Worm (Caenorhabditis elegans) whole organism, L4 larva: Measurements from ENCODE around the gene F42A6.2.

Experiments
- F10B5.3 ChIP-seq: sonication (generic microtip); optimal IDR thresholded peaks from 2 replicates; lab custom pipeline; 2016; ENCODE audit warnings: mild to moderate bottlenecking, missing genetic modification characterization, missing compliant biosample characterization
- F37D6.2 ChIP-seq: sonication (generic microtip); optimal IDR thresholded peaks from 2 replicates; lab custom pipeline; 2016; ENCODE audit warnings: mild to moderate bottlenecking, missing genetic modification characterization, missing compliant biosample characterization
- F44E2.7 ChIP-seq: fragments of 200-800 bp; sonication (Bioruptor generic); IDR thresholded peaks from 2 replicates; pipeline ENCODE4 v2.1.2; 2022; ENCODE audit warnings: missing genetic modification characterization, missing compliant biosample characterization
- R02D3.7 ChIP-seq: fragments of 150-350 bp; sonication (generic microtip); optimal IDR thresholded peaks from 3 replicates; lab custom pipeline; 2014; ENCODE audit warnings: missing biosample characterization, missing genetic modification characterization
- T20F7.1 ChIP-seq: fragments of 200-800 bp; sonication (Bioruptor generic); optimal IDR thresholded peaks from 2 replicates; lab custom pipeline; 2018; ENCODE audit warnings: mild to moderate bottlenecking, missing genetic modification characterization, missing compliant biosample characterization
- Y105C5A.15 ChIP-seq: fragments of 200-800 bp; sonication (Bioruptor generic); IDR thresholded peaks from 2 replicates; pipeline ENCODE4 v1.3.6; 2022; ENCODE audit warnings: missing genetic modification characterization, missing compliant biosample characterization
- Y48G9A.11 ChIP-seq: fragments of 200-800 bp; sonication (Bioruptor generic); IDR thresholded peaks from 2 replicates; pipeline ENCODE4 v1.3.6; 2022; ENCODE audit warnings: missing genetic modification reagents, missing genetic modification characterization, missing compliant biosample characterization
- Y5F2A.4 ChIP-seq: fragments of 200-800 bp; sonication (Bioruptor generic); optimal IDR thresholded peaks from 2 replicates; lab custom pipeline; 2018; ENCODE audit warnings: mild to moderate bottlenecking, missing genetic modification characterization, missing compliant biosample characterization
- ZK546.5 ChIP-seq, 2 experiments: sonication (generic microtip); optimal IDR thresholded peaks; 2 replicates each; lab custom pipeline; 2017; ENCODE audit warnings: missing biosample characterization in 2 of 2, missing genetic modification characterization in 2 of 2
- ceh-20 ChIP-seq: fragments of 200-800 bp; sonication (Bioruptor generic); IDR thresholded peaks from 2 replicates; pipeline ENCODE4 v1.3.6; 2022; ENCODE audit warnings: missing genetic modification reagents, missing genetic modification characterization, missing compliant biosample characterization
- ceh-28 ChIP-seq: fragments of 150-350 bp; optimal IDR thresholded peaks from 2 replicates; lab custom pipeline; 2014; ENCODE audit warnings: missing biosample characterization, missing genetic modification reagents, missing genetic modification characterization
- ceh-62 ChIP-seq: sonication (generic microtip); optimal IDR thresholded peaks from 2 replicates; lab custom pipeline; 2017; ENCODE audit warnings: missing biosample characterization, missing genetic modification characterization
- ceh-82 ChIP-seq: sonication (generic microtip); optimal IDR thresholded peaks from 2 replicates; lab custom pipeline; 2017; ENCODE audit warnings: missing biosample characterization, missing genetic modification characterization
- ctbp-1 ChIP-seq: fragments of 200-800 bp; sonication (Bioruptor generic); IDR thresholded peaks from 2 replicates; pipeline ENCODE4 v1.3.6; 2022; ENCODE audit warnings: missing genetic modification reagents, missing genetic modification characterization, missing compliant biosample characterization
- daf-12 ChIP-seq: fragments of 150-350 bp; optimal IDR thresholded peaks from 2 replicates; lab custom pipeline; 2014; ENCODE audit warnings: missing biosample characterization, missing genetic modification reagents, missing genetic modification characterization
- daf-19 ChIP-seq: fragments of 200-800 bp; sonication (Bioruptor generic); conservative IDR thresholded peaks from 2 replicates; pipeline ENCODE4 v1.3.6; 2022; ENCODE audit warnings: missing genetic modification characterization, missing compliant biosample characterization
- dmd-9 ChIP-seq: fragments of 200-800 bp; sonication (Bioruptor generic); IDR thresholded peaks from 2 replicates; pipeline ENCODE4 v1.3.6; 2022; ENCODE audit warnings: missing genetic modification reagents, missing genetic modification characterization, missing compliant biosample characterization
- dpl-1 ChIP-seq: fragments of 150-350 bp; optimal IDR thresholded peaks from 2 replicates; lab custom pipeline; 2014; ENCODE audit warnings: missing biosample characterization, missing genetic modification reagents, missing genetic modification characterization
- duxl-1 ChIP-seq: sonication (generic microtip); optimal IDR thresholded peaks from 2 replicates; lab custom pipeline; 2016; ENCODE audit warnings: mild to moderate bottlenecking, missing genetic modification characterization, moderate library complexity, missing compliant biosample characterization; ENCODE audit not compliant: poor library complexity
- dve-1 ChIP-seq: sonication (generic microtip); optimal IDR thresholded peaks from 2 replicates; lab custom pipeline; 2017; ENCODE audit warnings: antibody characterized with exemption, mild to moderate bottlenecking, missing genetic modification characterization, missing compliant biosample characterization; ENCODE audit not compliant: insufficient read depth
- egl-27 ChIP-seq: sonication (generic microtip); optimal IDR thresholded peaks from 3 replicates; lab custom pipeline; 2017; ENCODE audit warnings: missing biosample characterization, missing genetic modification reagents, missing genetic modification characterization
- fos-1 ChIP-seq: fragments of 150-350 bp; optimal IDR thresholded peaks from 2 replicates; lab custom pipeline; 2014; ENCODE audit warnings: missing biosample characterization, missing genetic modification characterization
- hlh-11 ChIP-seq: fragments of 200-800 bp; sonication (Bioruptor generic); optimal IDR thresholded peaks from 2 replicates; lab custom pipeline; 2018; ENCODE audit warnings: mild to moderate bottlenecking, missing genetic modification characterization, missing compliant biosample characterization
- hlh-30 ChIP-seq: sonication (generic microtip); optimal IDR thresholded peaks from 2 replicates; lab custom pipeline; 2017; ENCODE audit warnings: antibody characterized with exemption, mild to moderate bottlenecking, missing genetic modification characterization, missing compliant biosample characterization; ENCODE audit not compliant: insufficient read depth
- hmg-1.1 ChIP-seq: fragments of 200-800 bp; sonication (Bioruptor generic); IDR thresholded peaks from 2 replicates; pipeline ENCODE4 v1.3.6; 2022; ENCODE audit warnings: missing genetic modification reagents, missing genetic modification characterization, missing compliant biosample characterization
- jun-1 ChIP-seq: fragments of 150-350 bp; optimal IDR thresholded peaks from 2 replicates; lab custom pipeline; 2014; ENCODE audit warnings: missing biosample characterization, missing genetic modification reagents, missing genetic modification characterization
- lin-13 ChIP-seq: fragments of 150-350 bp; optimal IDR thresholded peaks from 2 replicates; lab custom pipeline; 2014; ENCODE audit warnings: missing biosample characterization, missing genetic modification reagents, missing genetic modification characterization
- lin-38 ChIP-seq: fragments of 200-800 bp; sonication (Bioruptor generic); IDR thresholded peaks from 2 replicates; pipeline ENCODE4 v1.3.6; 2022; ENCODE audit warnings: missing genetic modification reagents, missing genetic modification characterization, missing compliant biosample characterization
- lin-39 ChIP-seq: fragments of 150-350 bp; optimal IDR thresholded peaks from 2 replicates; lab custom pipeline; 2014; ENCODE audit warnings: missing biosample characterization, missing genetic modification reagents, missing genetic modification characterization
- lir-3 ChIP-seq: sonication (generic microtip); optimal IDR thresholded peaks from 2 replicates; lab custom pipeline; 2016; ENCODE audit warnings: mild to moderate bottlenecking, missing genetic modification characterization, missing compliant biosample characterization
- lsy-2 ChIP-seq, 2 experiments: fragments of 150-350 bp in 1 of 2; sonication (generic microtip) in 1 of 2; optimal IDR thresholded peaks; 2 replicates each; lab custom pipeline; 2014 to 2017; ENCODE audit warnings: missing biosample characterization in 2 of 2, missing genetic modification characterization in 2 of 2
- mxl-2 ChIP-seq: fragments of 200-800 bp; sonication (Bioruptor generic); conservative IDR thresholded peaks from 2 replicates; pipeline ENCODE4 v1.3.6; 2022; ENCODE audit warnings: missing genetic modification reagents, missing genetic modification characterization, missing compliant biosample characterization
- mxl-3 ChIP-seq: fragments of 200-800 bp; sonication (Bioruptor generic); optimal IDR thresholded peaks from 2 replicates; lab custom pipeline; 2018; ENCODE audit warnings: mild to moderate bottlenecking, missing genetic modification characterization, missing compliant biosample characterization
- nhr-25 ChIP-seq: sonication (generic microtip); optimal IDR thresholded peaks from 2 replicates; lab custom pipeline; 2017; ENCODE audit warnings: missing genetic modification characterization, mild to moderate bottlenecking, missing compliant biosample characterization, antibody characterized with exemption, moderate library complexity, borderline replicate concordance; ENCODE audit not compliant: insufficient read depth
- nhr-42 ChIP-seq: fragments of 200-800 bp; sonication (Bioruptor generic); IDR thresholded peaks from 2 replicates; pipeline ENCODE4 v1.3.6; 2022; ENCODE audit warnings: missing genetic modification characterization, missing compliant biosample characterization
- nhr-6 ChIP-seq: fragments of 150-350 bp; optimal IDR thresholded peaks from 2 replicates; lab custom pipeline; 2014; ENCODE audit warnings: missing biosample characterization, missing genetic modification characterization
- nhr-76 ChIP-seq: fragments of 150-350 bp; optimal IDR thresholded peaks from 2 replicates; lab custom pipeline; 2014; ENCODE audit warnings: missing biosample characterization, missing genetic modification characterization
- nhr-77 ChIP-seq: fragments of 150-350 bp; optimal IDR thresholded peaks from 2 replicates; lab custom pipeline; 2014; ENCODE audit warnings: missing biosample characterization, missing genetic modification characterization
- php-3 ChIP-seq: fragments of 200-800 bp; sonication (Bioruptor generic); IDR thresholded peaks from 2 replicates; pipeline ENCODE4 v1.3.6; 2022; ENCODE audit warnings: missing genetic modification reagents, missing genetic modification characterization, missing compliant biosample characterization
- pqm-1 ChIP-seq: sonication (generic microtip); optimal IDR thresholded peaks from 2 replicates; lab custom pipeline; 2017; ENCODE audit warnings: missing biosample characterization, missing genetic modification characterization
- saeg-2 ChIP-seq: fragments of 200-800 bp; sonication (Bioruptor generic); IDR thresholded peaks from 2 replicates; pipeline ENCODE4 v1.3.6; 2022; ENCODE audit warnings: missing genetic modification reagents, missing genetic modification characterization, missing compliant biosample characterization
- sdz-12 ChIP-seq: fragments of 200-800 bp; sonication (Bioruptor generic); optimal IDR thresholded peaks from 2 replicates; lab custom pipeline; 2018; ENCODE audit warnings: mild to moderate bottlenecking, missing genetic modification characterization, missing compliant biosample characterization
- set-16 ChIP-seq: fragments of 200-800 bp; sonication (Bioruptor generic); IDR thresholded peaks from 2 replicates; pipeline ENCODE4 v1.3.6; 2022; ENCODE audit warnings: missing genetic modification reagents, missing genetic modification characterization, missing compliant biosample characterization
- spr-3 ChIP-seq: fragments of 200-800 bp; sonication (Bioruptor generic); optimal IDR thresholded peaks from 2 replicates; lab custom pipeline; 2018; ENCODE audit warnings: mild to moderate bottlenecking, missing genetic modification characterization, missing compliant biosample characterization
- tra-1 ChIP-seq: fragments of 200-800 bp; sonication (Bioruptor generic); IDR thresholded peaks from 2 replicates; pipeline ENCODE4 v1.3.6; 2022; ENCODE audit warnings: missing genetic modification reagents, missing genetic modification characterization, missing compliant biosample characterization
- unc-130 ChIP-seq: sonication (generic microtip); optimal IDR thresholded peaks from 2 replicates; lab custom pipeline; 2016; ENCODE audit warnings: missing genetic modification reagents, missing genetic modification characterization, missing compliant biosample characterization
- vab-7 ChIP-seq: fragments of 200-800 bp; sonication (Bioruptor generic); IDR thresholded peaks from 2 replicates; pipeline ENCODE4 v1.3.6; 2022; ENCODE audit warnings: missing genetic modification reagents, missing genetic modification characterization, missing compliant biosample characterization
- zag-1 ChIP-seq: fragments of 150-350 bp; optimal IDR thresholded peaks from 2 replicates; lab custom pipeline; 2014; ENCODE audit warnings: missing biosample characterization, missing genetic modification characterization
- zfp-3 ChIP-seq: fragments of 200-800 bp; sonication (Bioruptor generic); conservative IDR thresholded peaks from 2 replicates; pipeline ENCODE4 v1.3.6; 2022; ENCODE audit warnings: missing genetic modification reagents, missing genetic modification characterization, missing compliant biosample characterization
- zip-11 ChIP-seq: fragments of 200-800 bp; sonication (Bioruptor generic); IDR thresholded peaks from 2 replicates; pipeline ENCODE4 v1.3.6; 2022; ENCODE audit warnings: missing genetic modification characterization, missing compliant biosample characterization
- zip-2 ChIP-seq: fragments of 150-350 bp; optimal IDR thresholded peaks from 2 replicates; lab custom pipeline; 2014; ENCODE audit warnings: missing biosample characterization, missing genetic modification characterization
- ztf-7 ChIP-seq: fragments of 150-350 bp; optimal IDR thresholded peaks from 2 replicates; lab custom pipeline; 2014; ENCODE audit warnings: missing biosample characterization, missing genetic modification characterization

Gene F42A6.2

DNA sequence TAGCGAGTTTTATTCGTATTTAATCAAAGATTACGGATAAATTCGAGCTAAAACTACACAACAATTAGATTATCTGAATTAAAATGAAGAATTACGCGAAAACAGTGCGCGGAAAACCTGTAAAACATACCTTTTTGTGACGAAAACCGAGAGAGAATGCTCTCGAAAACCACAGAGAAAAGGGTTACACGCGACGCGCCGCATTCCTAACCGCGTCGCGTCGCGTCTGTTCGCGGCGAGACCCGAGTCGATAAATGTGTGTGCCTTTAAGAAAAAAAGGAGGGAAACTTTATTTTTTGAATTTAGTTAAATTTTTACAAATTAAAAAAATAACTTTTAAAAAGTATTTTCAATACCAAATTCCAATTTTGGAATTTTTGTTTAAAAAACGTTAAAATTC, 2.6 kb upstream of the F42A6.2 start, which contains the start of gene hrpa-1 (continued):
- TF ChIP-seq hmg-1.1 (GFP tag; lab: Robert Waterston, UW) (peak; percentile 71), nhr-25 (tag; lab: Kevin White, UChicago) (no peak), ceh-82 (tag; lab: Kevin White, UChicago) (no peak), R02D3.7 (no peak), vab-7 (GFP tag; lab: Robert Waterston, UW) (0 out of 2 replicates have a peak, but pooled peaks have one; percentile 8), ctbp-1 (no peak), zag-1 (no peak), jun-1 (tag; lab: Kevin White, UChicago) (no peak), F10B5.3 (tag; lab: Kevin White, UChicago) (no peak), daf-12 (tag; lab: Kevin White, UChicago) (no peak), saeg-2 (GFP tag; lab: Robert Waterston, UW) (no peak), T20F7.1 (GFP tag; lab: Kevin White, UChicago) (no peak), lsy-2 (tag; optimal IDR thresholded peaks at IDR 0.05; lab: Kevin White, UChicago) (peak; percentile 40 to 95), lin-13 (peak; percentile 83), hlh-11 (tag; lab: Kevin White, UChicago) (peak; percentile 63), zfp-3 (peak; percentile 65; the same call in 1 of the 2 replicates), dmd-9 (GFP tag; lab: Robert Waterston, UW) (no peak), pqm-1 (tag; lab: Kevin White, UChicago) (no peak), duxl-1 (peak; percentile 20), ZK546.5 (tag; optimal IDR thresholded peaks at IDR 0.05; lab: Kevin White, UChicago) (peak in 1 of 2 experiments; percentile 39), Y5F2A.4 (GFP tag; lab: Kevin White, UChicago) (no peak), tra-1 (no peak), sdz-12 (no peak), F44E2.7 (no peak), zip-11 (no peak), ceh-20 (GFP tag; lab: Robert Waterston, UW) (peak; percentile 66; the same call in 1 of the 2 replicates), Y48G9A.11 (GFP tag; lab: Robert Waterston, UW) (no peak), Y105C5A.15 (no peak), nhr-76 (tag; lab: Kevin White, UChicago) (no peak), spr-3 (no peak), php-3 (no peak), dpl-1 (GFP tag; lab: Kevin White, UChicago) (peak; percentile 98), daf-19 (GFP tag; lab: Robert Waterston, UW) (no peak), dve-1 (tag; lab: Kevin White, UChicago) (peak; percentile 85), lin-39 (tag; lab: Kevin White, UChicago) (no peak), ztf-7 (tag; lab: Kevin White, UChicago) (no peak), egl-27 (tag; lab: Kevin White, UChicago) (no peak), nhr-42 (GFP tag; lab: Robert Waterston, UW) (no peak), nhr-77 (tag; lab: Kevin White, UChicago) (peak; percentile 17), ceh-62 (tag; lab: Kevin White, UChicago) (no peak), mxl-3 (GFP tag; lab: Kevin White, UChicago) (no peak), set-16 (GFP tag; lab: Robert Waterston, UW) (no peak), nhr-6 (tag; lab: Kevin White, UChicago) (peak; percentile 45), F37D6.2 (tag; lab: Kevin White, UChicago) (peak; percentile 60), hlh-30 (tag; lab: Kevin White, UChicago) (peak; percentile 87), mxl-2 (no peak), zip-2 (peak; percentile 67), lir-3 (tag; lab: Kevin White, UChicago) (no peak), ceh-28 (tag; lab: Kevin White, UChicago) (no peak), unc-130 (peak; percentile 26), fos-1 (tag; lab: Kevin White, UChicago) (no peak), lin-38 (GFP tag; lab: Robert Waterston, UW) (peak; percentile 83)
